Worm (Caenorhabditis elegans) whole organism, dauer: ENCODE data around the gene rars-2.

Source experiments
- unc-62 ChIP-seq: sonication (generic microtip); optimal IDR thresholded peaks from 2 replicates; lab custom pipeline; 2017; ENCODE audit warnings: missing biosample characterization, missing genetic modification reagents, missing genetic modification characterization

rars-2 gene

DNA sequence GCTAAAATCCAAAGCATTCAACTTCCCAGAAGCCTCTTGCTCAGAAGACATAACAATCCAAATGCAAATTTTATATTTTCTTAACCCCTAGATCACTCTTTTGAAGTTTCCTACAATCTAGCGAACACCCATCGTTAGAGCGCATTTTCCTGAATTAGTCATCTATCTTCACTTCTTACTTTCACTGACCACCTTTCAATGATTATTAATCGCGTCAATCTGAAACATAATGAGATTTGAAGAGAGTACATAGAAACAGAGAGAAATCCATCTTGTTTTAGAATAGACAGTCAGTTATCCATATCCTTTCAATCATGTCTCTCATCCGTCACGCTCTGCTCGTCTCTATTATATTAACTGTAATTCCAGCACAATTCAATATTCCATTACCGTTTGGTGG is 45.9 kb downstream of the rars-2 start, which contains the start of gene F40H3.3:
TSS of gene F40H3.3 (plus strand) at position 280 of the 400 bp plus-strand sequence.
- TF ChIP-seq unc-62, result no peak

DNA sequence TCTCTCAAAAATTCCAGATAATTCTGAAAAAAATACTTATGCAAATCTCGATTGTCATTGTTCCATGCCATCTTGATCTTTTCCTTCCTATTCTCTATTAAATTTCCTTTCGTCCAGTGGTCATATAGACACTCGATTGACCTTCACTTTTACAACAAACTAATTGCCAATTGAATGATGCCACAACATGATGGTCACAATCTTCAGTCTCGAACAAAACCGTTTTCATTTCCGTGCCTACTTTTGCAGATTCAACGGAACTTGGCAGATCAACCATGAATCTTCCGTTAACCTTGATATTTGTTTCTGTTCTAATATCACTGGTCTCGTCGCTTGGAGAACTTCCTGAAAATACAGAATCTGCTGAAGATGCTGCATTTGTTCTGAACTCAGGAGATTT is 48.0 kb downstream of the rars-2 start, which contains the start of gene F40H3.2:
TSS of gene F40H3.2 (plus strand) at position 250 of the 400 bp plus-strand sequence.
- no peak for TF ChIP-seq unc-62

DNA sequence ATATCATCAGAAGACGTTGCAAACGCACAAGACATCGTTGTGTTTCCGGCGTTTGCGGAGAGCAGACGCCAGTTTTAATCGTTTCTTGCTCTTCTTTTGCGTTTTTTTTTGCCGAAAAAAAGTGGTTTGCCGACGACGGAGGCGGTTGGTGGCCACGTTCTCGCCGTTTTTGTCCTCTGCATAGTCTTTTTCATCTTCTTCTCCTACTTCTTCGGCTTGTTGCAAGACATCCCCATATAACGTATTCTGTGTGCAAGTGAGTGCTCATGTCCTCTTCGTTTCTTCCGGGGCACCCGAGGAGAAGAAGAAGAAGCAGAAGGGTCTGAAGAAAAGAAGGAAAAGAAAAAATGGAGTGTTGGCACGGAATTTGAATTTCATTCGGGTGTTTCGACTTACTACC is 49.7 kb downstream of the rars-2 start:
- no peak for TF ChIP-seq unc-62

DNA sequence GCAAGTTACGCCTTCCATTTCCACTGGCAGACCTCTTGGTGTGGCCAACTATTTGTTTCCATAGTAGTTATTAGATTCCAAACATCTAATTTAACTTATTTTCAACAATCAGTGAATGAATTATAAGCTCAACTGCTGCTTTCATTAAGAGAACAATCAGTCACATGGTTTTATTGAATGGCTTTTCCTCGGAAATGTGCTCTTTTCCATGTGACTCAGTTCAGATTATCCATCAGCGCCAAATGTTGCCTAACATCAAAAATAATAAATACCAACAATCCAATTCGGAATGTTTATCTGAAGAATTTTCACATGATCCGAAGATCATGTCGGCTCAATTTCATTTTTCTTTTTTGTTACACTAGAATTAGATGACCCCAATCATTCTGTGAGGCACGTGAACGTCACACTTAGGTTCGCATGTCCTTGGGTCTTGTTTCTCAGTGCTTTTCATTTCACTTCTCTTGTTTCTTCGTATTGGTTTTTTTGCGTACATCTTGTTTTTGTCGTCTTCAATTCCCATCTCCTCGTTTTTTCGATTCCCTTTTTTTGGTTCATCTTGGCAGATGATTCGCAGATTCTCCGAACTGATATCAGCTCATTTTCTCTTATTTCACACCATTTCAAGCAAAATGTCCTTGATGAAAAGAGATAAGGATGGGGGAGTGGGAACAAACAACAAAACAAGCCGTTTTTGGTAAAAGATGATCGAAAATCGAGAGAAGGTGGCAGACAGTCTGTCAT is 51.0 kb downstream of the rars-2 start:
- TF ChIP-seq unc-62, result no peak
